Fruit fly (Drosophila melanogaster) whole organism, prepupa: ENCODE measurements around the gene CG33124.

Experiments
- Blimp-1 ChIP-seq: fragments of 200-800 bp; sonication (Bioruptor generic); optimal IDR thresholded peaks from 3 replicates; lab custom pipeline; 2017; ENCODE audit warnings: missing biosample characterization, missing genetic modification characterization, mild to moderate bottlenecking, moderate library complexity, missing genetic modification reagents
- CG10631 ChIP-seq: fragments of 200-800 bp; sonication (Bioruptor generic); optimal IDR thresholded peaks from 2 replicates; lab custom pipeline; 2016; ENCODE audit warnings: missing biosample characterization, missing genetic modification characterization
- CG10669 ChIP-seq: fragments of 200-800 bp; sonication (Bioruptor generic); optimal IDR thresholded peaks from 3 replicates; lab custom pipeline; 2018; ENCODE audit warnings: missing biosample characterization, mild to moderate bottlenecking, missing genetic modification characterization, moderate library complexity
- CG11294 ChIP-seq: fragments of 200-800 bp; sonication (Bioruptor generic); IDR thresholded peaks from 2 replicates; pipeline ENCODE4 v1.3.6; 2022; ENCODE audit warnings: missing biosample characterization, missing genetic modification characterization
- CG11902 ChIP-seq: fragments of 200-800 bp; sonication (Bioruptor generic); optimal IDR thresholded peaks from 3 replicates; lab custom pipeline; 2016; ENCODE audit warnings: missing biosample characterization, missing genetic modification characterization
- CG15336 ChIP-seq: fragments of 200-800 bp; sonication (Bioruptor generic); IDR thresholded peaks from 2 replicates; pipeline ENCODE4 v1.3.6; 2022; ENCODE audit warnings: missing biosample characterization, missing genetic modification characterization
- CG1621 ChIP-seq: fragments of 200-800 bp; sonication (Bioruptor generic); optimal IDR thresholded peaks from 3 replicates; lab custom pipeline; 2018; ENCODE audit warnings: missing biosample characterization, mild to moderate bottlenecking, missing genetic modification characterization
- CG16779 ChIP-seq: fragments of 200-800 bp; sonication (Bioruptor generic); optimal IDR thresholded peaks from 3 replicates; lab custom pipeline; 2017; ENCODE audit warnings: missing biosample characterization, mild to moderate bottlenecking, missing genetic modification characterization
- CG3032 ChIP-seq: fragments of 200-800 bp; optimal IDR thresholded peaks from 2 replicates; lab custom pipeline; 2019; ENCODE audit warnings: missing biosample characterization, mild to moderate bottlenecking, missing genetic modification characterization, moderate library complexity
- CG32006 ChIP-seq: fragments of 200-800 bp; sonication (Bioruptor generic); optimal IDR thresholded peaks from 3 replicates; lab custom pipeline; 2017; ENCODE audit warnings: missing biosample characterization, mild to moderate bottlenecking, missing genetic modification characterization
- CG34406 ChIP-seq: fragments of 200-800 bp; sonication (Bioruptor generic); optimal IDR thresholded peaks from 3 replicates; lab custom pipeline; 2016; ENCODE audit warnings: missing biosample characterization, missing genetic modification characterization
- CG3919 ChIP-seq: fragments of 200-800 bp; sonication (Bioruptor generic); optimal IDR thresholded peaks from 3 replicates; lab custom pipeline; 2016; ENCODE audit warnings: missing biosample characterization, missing genetic modification characterization
- CG4318 ChIP-seq: fragments of 200-800 bp; sonication (Bioruptor generic); optimal IDR thresholded peaks from 3 replicates; lab custom pipeline; 2017; ENCODE audit warnings: missing biosample characterization, mild to moderate bottlenecking, missing genetic modification characterization
- CG6163 ChIP-seq: fragments of 200-800 bp; sonication (Bioruptor generic); IDR thresholded peaks from 3 replicates; pipeline ENCODE4 v1.3.6; 2022; ENCODE audit warnings: missing biosample characterization, missing genetic modification characterization
- CG6276 ChIP-seq: fragments of 200-800 bp; sonication (Bioruptor generic); optimal IDR thresholded peaks from 2 replicates; lab custom pipeline; 2017; ENCODE audit warnings: missing biosample characterization, mild to moderate bottlenecking, missing genetic modification characterization
- CG6854 ChIP-seq: fragments of 200-800 bp; sonication (Bioruptor generic); optimal IDR thresholded peaks from 2 replicates; lab custom pipeline; 2017; ENCODE audit warnings: missing biosample characterization, mild to moderate bottlenecking, missing genetic modification characterization
- CG7368 ChIP-seq: fragments of 200-800 bp; sonication (Bioruptor generic); optimal IDR thresholded peaks from 3 replicates; lab custom pipeline; 2016; ENCODE audit warnings: missing biosample characterization, missing genetic modification characterization
- CG8319 ChIP-seq: fragments of 200-800 bp; sonication (Bioruptor generic); optimal IDR thresholded peaks from 3 replicates; lab custom pipeline; 2016; ENCODE audit warnings: missing biosample characterization, missing genetic modification characterization
- CG8632 ChIP-seq: fragments of 200-800 bp; sonication (Bioruptor generic); optimal IDR thresholded peaks from 3 replicates; lab custom pipeline; 2016; ENCODE audit warnings: missing biosample characterization, missing genetic modification characterization
- CG9139 ChIP-seq: fragments of 200-800 bp; sonication (Bioruptor generic); optimal IDR thresholded peaks from 3 replicates; lab custom pipeline; 2017; ENCODE audit warnings: missing biosample characterization, mild to moderate bottlenecking, missing genetic modification characterization
- Eip75B ChIP-seq: fragments of 200-800 bp; sonication (Bioruptor generic); optimal IDR thresholded peaks from 3 replicates; lab custom pipeline; 2016; ENCODE audit warnings: missing biosample characterization, missing genetic modification characterization
- Eip78C ChIP-seq: fragments of 200-800 bp; sonication (Bioruptor generic); peaks from one replicate; lab custom pipeline; 2016; ENCODE audit warnings: missing biosample characterization, missing genetic modification characterization
- Eip93F ChIP-seq: fragments of 200-800 bp; sonication (Bioruptor generic); optimal IDR thresholded peaks from 2 replicates; lab custom pipeline; 2016; ENCODE audit warnings: missing biosample characterization, mild to moderate bottlenecking, missing genetic modification characterization
- Ets21C ChIP-seq: fragments of 200-800 bp; sonication (Bioruptor generic); optimal IDR thresholded peaks from 3 replicates; lab custom pipeline; 2016; ENCODE audit warnings: missing biosample characterization, missing genetic modification characterization
- Hr38 ChIP-seq: sonication (Bioruptor generic); optimal IDR thresholded peaks from 2 replicates; lab custom pipeline; 2016; ENCODE audit warnings: missing biosample characterization, missing genetic modification characterization
- Hr39 ChIP-seq: fragments of 200-800 bp; sonication (Bioruptor generic); optimal IDR thresholded peaks from 2 replicates; lab custom pipeline; 2016; ENCODE audit warnings: missing biosample characterization, missing genetic modification characterization
- Hr4 ChIP-seq: fragments of 200-800 bp; sonication (Bioruptor generic); optimal IDR thresholded peaks from 3 replicates; lab custom pipeline; 2016; ENCODE audit warnings: missing biosample characterization, missing genetic modification characterization
- Lpt ChIP-seq: fragments of 200-800 bp; sonication (Bioruptor generic); optimal IDR thresholded peaks from 3 replicates; lab custom pipeline; 2016; ENCODE audit warnings: missing biosample characterization, missing genetic modification characterization
- Met ChIP-seq: fragments of 200-800 bp; sonication (Bioruptor generic); optimal IDR thresholded peaks from 3 replicates; lab custom pipeline; 2016; ENCODE audit warnings: missing biosample characterization, missing genetic modification characterization
- OdsH ChIP-seq: fragments of 200-800 bp; sonication (Bioruptor generic); optimal IDR thresholded peaks from 3 replicates; lab custom pipeline; 2016; ENCODE audit warnings: missing biosample characterization, missing genetic modification characterization
- Smox ChIP-seq: fragments of 200-800 bp; sonication (Bioruptor generic); optimal IDR thresholded peaks from 3 replicates; lab custom pipeline; 2016; ENCODE audit warnings: missing biosample characterization, missing genetic modification characterization
- Sox102F ChIP-seq: fragments of 200-800 bp; sonication (Bioruptor generic); optimal IDR thresholded peaks from 2 replicates; lab custom pipeline; 2016; ENCODE audit warnings: missing biosample characterization, mild to moderate bottlenecking, missing genetic modification characterization
- Sox14 ChIP-seq: fragments of 200-800 bp; sonication (Bioruptor generic); optimal IDR thresholded peaks from 3 replicates; lab custom pipeline; 2016; ENCODE audit warnings: missing biosample characterization, missing genetic modification characterization
- Sox15 ChIP-seq: fragments of 200-800 bp; sonication (Bioruptor generic); optimal IDR thresholded peaks from 3 replicates; lab custom pipeline; 2016; ENCODE audit warnings: missing biosample characterization, missing genetic modification characterization
- achi ChIP-seq: fragments of 200-800 bp; sonication (Bioruptor generic); optimal IDR thresholded peaks from 3 replicates; lab custom pipeline; 2016; ENCODE audit warnings: missing biosample characterization, missing genetic modification characterization
- acj6 ChIP-seq: fragments of 200-800 bp; sonication (Bioruptor generic); optimal IDR thresholded peaks from 3 replicates; lab custom pipeline; 2016; ENCODE audit warnings: missing biosample characterization, missing genetic modification characterization
- cyc ChIP-seq: fragments of 200-800 bp; sonication (Bioruptor generic); optimal IDR thresholded peaks from 3 replicates; lab custom pipeline; 2016; ENCODE audit warnings: missing biosample characterization, missing genetic modification characterization
- dac ChIP-seq: fragments of 200-800 bp; sonication (Bioruptor generic); optimal IDR thresholded peaks from 2 replicates; lab custom pipeline; 2017; ENCODE audit warnings: missing biosample characterization, mild to moderate bottlenecking, missing genetic modification characterization
- dsx ChIP-seq: fragments of 200-800 bp; optimal IDR thresholded peaks from 3 replicates; lab custom pipeline; 2019; ENCODE audit warnings: missing biosample characterization, mild to moderate bottlenecking, missing genetic modification characterization, moderate library complexity; ENCODE audit not compliant: poor library complexity, severe bottlenecking
- eg ChIP-seq: fragments of 200-800 bp; sonication (Bioruptor generic); IDR thresholded peaks from 3 replicates; pipeline ENCODE4 v1.3.6; 2022; ENCODE audit warnings: missing biosample characterization, missing genetic modification characterization
- esn ChIP-seq: fragments of 200-800 bp; sonication (Bioruptor generic); optimal IDR thresholded peaks from 2 replicates; lab custom pipeline; 2016; ENCODE audit warnings: missing biosample characterization, mild to moderate bottlenecking, missing genetic modification characterization, moderate library complexity
- fd85E ChIP-seq: fragments of 200-800 bp; sonication (Bioruptor generic); optimal IDR thresholded peaks from 3 replicates; lab custom pipeline; 2016; ENCODE audit warnings: missing biosample characterization, missing genetic modification characterization
- lz ChIP-seq: fragments of 200-800 bp; sonication (Bioruptor generic); optimal IDR thresholded peaks from 3 replicates; lab custom pipeline; 2016; ENCODE audit warnings: missing biosample characterization, missing genetic modification characterization
- net ChIP-seq: fragments of 200-800 bp; sonication (Bioruptor generic); optimal IDR thresholded peaks from 3 replicates; lab custom pipeline; 2016; ENCODE audit warnings: missing biosample characterization, missing genetic modification characterization
- salr ChIP-seq, 2 experiments: fragments of 200-800 bp; sonication (Bioruptor generic); optimal IDR thresholded peaks; 3 replicates each; lab custom pipeline; 2016 to 2018; ENCODE audit warnings: missing biosample characterization in 2 of 2, missing genetic modification characterization in 2 of 2, mild to moderate bottlenecking in 1 of 2
- spab ChIP-seq: fragments of 200-800 bp; sonication (Bioruptor generic); optimal IDR thresholded peaks from 2 replicates; lab custom pipeline; 2017; ENCODE audit warnings: missing biosample characterization, mild to moderate bottlenecking, missing genetic modification characterization, missing genetic modification reagents
- svp ChIP-seq: fragments of 200-800 bp; sonication (Bioruptor generic); peaks from one replicate; lab custom pipeline; 2016; ENCODE audit warnings: missing biosample characterization, missing genetic modification characterization
- topi ChIP-seq: fragments of 200-800 bp; sonication (Bioruptor generic); optimal IDR thresholded peaks from 3 replicates; lab custom pipeline; 2016; ENCODE audit warnings: missing biosample characterization, missing genetic modification characterization
- vri ChIP-seq: fragments of 200-800 bp; sonication (Bioruptor generic); optimal IDR thresholded peaks from 3 replicates; lab custom pipeline; 2016; ENCODE audit warnings: missing biosample characterization, mild to moderate bottlenecking, missing genetic modification characterization

Gene CG33124

DNA sequence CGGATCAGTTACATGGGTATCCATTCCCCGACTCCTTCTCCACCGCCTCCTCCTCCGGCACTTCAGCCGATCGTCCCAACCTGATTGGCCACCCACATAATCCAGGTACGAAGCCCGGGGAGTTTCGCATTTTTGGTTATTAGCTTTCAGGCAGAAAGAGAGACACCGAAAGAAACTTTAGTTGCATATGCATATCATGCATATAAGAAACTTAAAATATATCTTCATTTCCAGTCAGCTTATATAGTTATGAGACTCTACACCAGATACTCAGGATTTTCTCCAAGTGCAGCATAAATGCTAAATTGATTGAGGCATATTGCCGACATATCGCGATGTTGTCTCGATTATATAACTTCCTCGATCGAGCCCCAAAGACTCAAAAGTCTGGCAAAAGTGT, 24.8 kb downstream of the CG33124 start (continued):
- TF ChIP-seq CG6276 (peak; percentile 30), Sox14 (GFP tag; lab: Kevin White, UChicago) (no peak), vri (no peak), salr (GFP tag; optimal IDR thresholded peaks at IDR 0.05; lab: Kevin White, UChicago) (no peak), Lpt (GFP tag; lab: Kevin White, UChicago) (no peak), cyc (no peak), CG16779 (tag; lab: Kevin White, UChicago) (no peak), achi (no peak), CG4318 (GFP tag; lab: Kevin White, UChicago) (peak; percentile 41), CG10669 (no peak)

DNA sequence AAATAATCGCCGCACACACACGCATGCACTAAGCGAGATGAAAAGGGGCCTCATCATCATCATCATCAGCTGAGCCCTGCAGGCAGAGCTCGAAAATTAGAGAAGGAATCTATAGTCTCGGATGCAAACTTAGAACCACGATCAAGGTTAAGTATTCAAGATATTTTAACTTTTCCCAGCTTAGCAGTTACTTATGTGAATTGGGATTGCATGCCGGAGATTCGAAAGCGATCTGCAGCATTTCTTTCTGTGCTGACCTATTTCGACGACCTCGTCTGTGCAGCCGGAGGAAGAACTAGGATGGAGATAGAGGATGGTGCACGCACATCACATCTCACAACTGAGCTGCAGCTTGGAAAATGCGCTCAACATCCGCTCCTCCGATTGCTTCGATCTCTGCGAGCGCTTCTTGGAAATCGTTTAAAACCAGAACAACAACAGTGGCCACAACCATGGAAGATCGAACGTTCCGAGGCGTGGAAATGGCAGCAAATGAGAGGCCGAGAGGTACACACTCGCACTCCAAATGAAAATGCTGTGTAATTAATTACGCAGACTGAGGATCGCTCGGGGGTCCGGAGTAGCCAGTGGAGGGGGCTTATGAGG, 26.1 kb downstream of the CG33124 start:
- TF ChIP-seq Eip78C (GFP tag; lab: Kevin White, UChicago) (peak; percentile 86), net (GFP tag; lab: Kevin White, UChicago) (peak; percentile 37), cyc (no peak), CG10631 (GFP tag; lab: Kevin White, UChicago) (peak; percentile 72), Hr39 (GFP tag; lab: Kevin White, UChicago) (no peak), Smox (GFP tag; lab: Kevin White, UChicago) (no peak), CG8632 (GFP tag; lab: Kevin White, UChicago) (peak; percentile 32), CG7368 (peak; percentile 59), acj6 (GFP tag; lab: Kevin White, UChicago) (peak; percentile 59), CG3032 (tag; lab: Kevin White, UChicago) (peak; percentile 84), Sox15 (GFP tag; lab: Kevin White, UChicago) (no peak), salr (GFP tag; optimal IDR thresholded peaks at IDR 0.05; lab: Kevin White, UChicago) (peak; percentile 61 to 76), eg (GFP tag; lab: Robert Waterston, UW) (peak; percentile 48; the same call in 2 of the 3 replicates), CG9139 (no peak), CG8319 (GFP tag; lab: Kevin White, UChicago) (no peak), CG11902 (GFP tag; lab: Kevin White, UChicago) (no peak), CG4318 (GFP tag; lab: Kevin White, UChicago) (no peak), Blimp-1 (GFP tag; lab: Kevin White, UChicago) (no peak), CG6276 (peak; percentile 31), Lpt (GFP tag; lab: Kevin White, UChicago) (peak; percentile 16), Hr4 (GFP tag; lab: Kevin White, UChicago) (peak; percentile 36), spab (GFP tag; lab: Kevin White, UChicago) (peak; percentile 84), CG3919 (GFP tag; lab: Kevin White, UChicago) (peak; percentile 75), esn (GFP tag; lab: Kevin White, UChicago) (no peak), CG16779 (tag; lab: Kevin White, UChicago) (peak; percentile 64), CG1621 (tag; lab: Kevin White, UChicago) (peak; percentile 83), Met (GFP tag; lab: Kevin White, UChicago) (no peak), svp (GFP tag; lab: Kevin White, UChicago) (no peak), Eip93F (no peak), dsx (GFP tag; lab: Kevin White, UChicago) (peak; percentile 76), Sox102F (GFP tag; lab: Kevin White, UChicago) (no peak), OdsH (GFP tag; lab: Kevin White, UChicago) (peak; percentile 66), CG11294 (peak; percentile 34; the same call in 1 of the 2 replicates), Hr38 (GFP tag; lab: Kevin White, UChicago) (no peak), lz (GFP tag; lab: Kevin White, UChicago) (no peak), CG6854 (GFP tag; lab: Kevin White, UChicago) (no peak), topi (GFP tag; lab: Kevin White, UChicago) (no peak), Eip75B (GFP tag; lab: Kevin White, UChicago) (peak; percentile 75), dac (GFP tag; lab: Kevin White, UChicago) (peak; percentile 7), fd85E (no peak), Sox14 (GFP tag; lab: Kevin White, UChicago) (peak; percentile 80), CG6163 (GFP tag; lab: Robert Waterston, UW) (peak; percentile 89), CG34406 (GFP tag; lab: Kevin White, UChicago) (peak; percentile 0), CG15336 (GFP tag; lab: Robert Waterston, UW) (peak; percentile 66), CG32006 (GFP tag; lab: Kevin White, UChicago) (peak; percentile 57), Ets21C (GFP tag; lab: Kevin White, UChicago) (no peak)
